Fruit fly (Drosophila melanogaster) Kc167 (cell line): Measurements from ENCODE around the gene Tmep.

ENCODE experiments used
- Myc ChIP-seq: fragments of >200 bp; optimal IDR thresholded peaks from 2 replicates; lab custom pipeline; 2017; ENCODE audit warnings: missing external identifiers
- Sin3A ChIP-seq: fragments of >200 bp; optimal IDR thresholded peaks from 2 replicates; lab custom pipeline; 2018; ENCODE audit warnings: missing external identifiers
- h ChIP-seq: fragments of >200 bp; optimal IDR thresholded peaks from 3 replicates; lab custom pipeline; 2018; ENCODE audit warnings: missing external identifiers
- insv ChIP-seq: fragments of >200 bp; optimal IDR thresholded peaks from 3 replicates; lab custom pipeline; 2018; ENCODE audit warnings: missing external identifiers
- psq ChIP-seq: fragments of >200 bp; optimal IDR thresholded peaks from 2 replicates; lab custom pipeline; 2017; ENCODE audit warnings: missing external identifiers
- ttk ChIP-seq: sonication (Bioruptor generic); optimal IDR thresholded peaks from 2 replicates; lab custom pipeline; 2017; ENCODE audit warnings: missing external identifiers

dm6 chr3L:1575731-1576376 is 6.9 kb downstream of the Tmep start:
- TF ChIP-seq Myc (lab: Kevin White, UChicago), result no peak
- no peak for TF ChIP-seq ttk (lab: Kevin White, UChicago)
- TF ChIP-seq psq (lab: Kevin White, UChicago), result no peak
- no peak for TF ChIP-seq insv
- no peak for TF ChIP-seq h (lab: Kevin White, UChicago)
- no peak for TF ChIP-seq Sin3A
